Worm (Caenorhabditis elegans): ENCODE measurements around the gene F38B7.3.

Gene F38B7.3

ce11 chrV:11552379-11552778 is 3.5 kb downstream of the F38B7.3 start, which contains the start of gene srx-85:
Gene srx-85, plus strand, starts transcription at chrV:11552679.
- no peak for TF ChIP-seq C04F5.9 (tag; optimal IDR thresholded peaks at IDR 0.05)
- no peak for TF ChIP-seq jun-1 (tag; optimal IDR thresholded peaks at IDR 0.05)
- TF ChIP-seq nhr-84 (tag; optimal IDR thresholded peaks at IDR 0.05) = no peak

ce11 chrV:11554260-11554659 is 5.4 kb downstream of the F38B7.3 start, which contains the start of gene duo-1:
Gene duo-1, plus strand, starts transcription at chrV:11554630.
- TF ChIP-seq efl-1 (optimal IDR thresholded peaks at IDR 0.05) (peak in 1 of 2 experiments; percentile 57), efl-1 (GFP tag; optimal IDR thresholded peaks at IDR 0.05 in 1 of 2) (no peak), nhr-11 (tag; optimal IDR thresholded peaks at IDR 0.05) (no peak), ztf-11 (tag; optimal IDR thresholded peaks at IDR 0.05) (no peak), F16B12.6 (tag; optimal IDR thresholded peaks at IDR 0.05) (peak; percentile 23), dpl-1 (GFP tag; optimal IDR thresholded peaks at IDR 0.05) (peak in 1 of 3 experiments; percentile 5)

ce11 chrV:11562643-11563042 is 13.7 kb downstream of the F38B7.3 start, which contains the start of gene srx-86:
Gene srx-86, plus strand, starts transcription at chrV:11562943.
- TF ChIP-seq egl-13 (tag; optimal IDR thresholded peaks at IDR 0.05) (no peak), ceh-82 (tag; optimal IDR thresholded peaks at IDR 0.05) (no peak), mdl-1 (tag; optimal IDR thresholded peaks at IDR 0.05) (no peak), pax-3 (tag; optimal IDR thresholded peaks at IDR 0.05) (no peak), ceh-88 (GFP tag; IDR thresholded peaks at IDR 0.05) (no peak), nhr-28 (tag; optimal IDR thresholded peaks at IDR 0.05) (no peak), mef-2 (tag; optimal IDR thresholded peaks at IDR 0.05) (no peak), efl-1 (optimal IDR thresholded peaks at IDR 0.05) (no peak), efl-1 (GFP tag; optimal IDR thresholded peaks at IDR 0.05 in 1 of 2) (no peak), nhr-84 (tag; optimal IDR thresholded peaks at IDR 0.05) (no peak), F16B12.6 (tag; optimal IDR thresholded peaks at IDR 0.05) (no peak), nhr-19 (GFP tag; conservative IDR thresholded peaks at IDR 0.05) (no peak)

- no peak for TF ChIP-seq egl-13 (tag; optimal IDR thresholded peaks at IDR 0.05)
- no peak for TF ChIP-seq efl-1 (optimal IDR thresholded peaks at IDR 0.05)
- TF ChIP-seq efl-1 (GFP tag; optimal IDR thresholded peaks at IDR 0.05 in 1 of 2) = peak in 1 of 2 experiments; percentile 17
These were observed 15.7 kb downstream of the F38B7.3 start, which contains the start of gene srx-87 for ce11 chrV:11564573-11564972. Gene srx-87, plus strand, starts transcription at chrV:11564873.

ce11 chrV:11570169-11570651 is 21.3 kb downstream of the F38B7.3 start, which contains the start of the genes nhr-101 and pms-2:
Gene nhr-101, plus strand, starts transcription at chrV:11570476.
Gene pms-2, minus strand, starts transcription at chrV:11570601.
- TF ChIP-seq nhr-76 (tag; optimal IDR thresholded peaks at IDR 0.05) = no peak
- TF ChIP-seq skn-1 (tag; optimal IDR thresholded peaks at IDR 0.05) = peak; percentile 76
- TF ChIP-seq grh-1 (GFP tag; IDR thresholded peaks at IDR 0.05) = no peak
- TF ChIP-seq mep-1 (tag; optimal IDR thresholded peaks at IDR 0.05) = peak; percentile 13
- no peak for TF ChIP-seq ces-1 (GFP tag; optimal IDR thresholded peaks at IDR 0.05)
- no peak for TF ChIP-seq C16A3.4 (tag; optimal IDR thresholded peaks at IDR 0.05)
- TF ChIP-seq nhr-90 (tag; optimal IDR thresholded peaks at IDR 0.05; ENCODE audit: poor library complexity) = no peak
- no peak for TF ChIP-seq ets-5 (GFP tag; IDR thresholded peaks at IDR 0.05)
- peak; percentile 73 for TF ChIP-seq nhr-71 (tag; optimal IDR thresholded peaks at IDR 0.05)
- no peak for TF ChIP-seq aha-1 (tag; optimal IDR thresholded peaks at IDR 0.05)
- TF ChIP-seq nhr-47 (tag; optimal IDR thresholded peaks at IDR 0.05) = no peak
- TF ChIP-seq ceh-63 (GFP tag; optimal IDR thresholded peaks at IDR 0.05) = no peak
- TF ChIP-seq snu-23 (GFP tag; optimal IDR thresholded peaks at IDR 0.05) = peak; percentile 50
- TF ChIP-seq lin-35 (GFP tag; optimal IDR thresholded peaks at IDR 0.05) = peak in 1 of 2 experiments; percentile 19
- TF ChIP-seq Y116A8C.19 (tag; optimal IDR thresholded peaks at IDR 0.05; ENCODE audit: borderline replicate concordance) = no peak
- TF ChIP-seq nhr-85 (tag) = peak; percentile 76
- TF ChIP-seq mdl-1 (tag; optimal IDR thresholded peaks at IDR 0.05) = no peak
- TF ChIP-seq blmp-1 (tag; optimal IDR thresholded peaks at IDR 0.05) = peak; percentile 38
- no peak for TF ChIP-seq pqm-1 (tag; optimal IDR thresholded peaks at IDR 0.05)
- peak; percentile 73 for TF ChIP-seq dsc-1 (tag; optimal IDR thresholded peaks at IDR 0.05)
- TF ChIP-seq dpl-1 (GFP tag; optimal IDR thresholded peaks at IDR 0.05) = peak in 2 of 3 experiments; percentile 6 to 14
- TF ChIP-seq efl-3 (GFP tag; optimal IDR thresholded peaks at IDR 0.05) = no peak
- no peak for TF ChIP-seq ama-1 (optimal IDR thresholded peaks at IDR 0.05)
- TF ChIP-seq efl-1 (optimal IDR thresholded peaks at IDR 0.05) = no peak
- peak in 1 of 2 experiments; percentile 87 for TF ChIP-seq efl-1 (GFP tag; optimal IDR thresholded peaks at IDR 0.05 in 1 of 2)
- no peak for TF ChIP-seq vab-15 (tag; optimal IDR thresholded peaks at IDR 0.05)
- TF ChIP-seq C34B4.2 (tag; optimal IDR thresholded peaks at IDR 0.05) = no peak
- TF ChIP-seq ztf-11 (tag; optimal IDR thresholded peaks at IDR 0.05) = no peak
- TF ChIP-seq lin-14 (GFP tag; optimal IDR thresholded peaks at IDR 0.05) = peak; percentile 61
- no peak for TF ChIP-seq jun-1 (tag; optimal IDR thresholded peaks at IDR 0.05)
- peak; percentile 51 for TF ChIP-seq nhr-20 (tag; optimal IDR thresholded peaks at IDR 0.05)
- TF ChIP-seq hlh-17 (GFP tag; optimal IDR thresholded peaks at IDR 0.05; ENCODE audit: borderline replicate concordance) = no peak
